Fruit fly (Drosophila melanogaster): ENCODE results near the gene CG14196.
A peak's percentile ranks its signal among the peaks of the same experiment; 100 is the strongest.

The CG14196 gene

DNA sequence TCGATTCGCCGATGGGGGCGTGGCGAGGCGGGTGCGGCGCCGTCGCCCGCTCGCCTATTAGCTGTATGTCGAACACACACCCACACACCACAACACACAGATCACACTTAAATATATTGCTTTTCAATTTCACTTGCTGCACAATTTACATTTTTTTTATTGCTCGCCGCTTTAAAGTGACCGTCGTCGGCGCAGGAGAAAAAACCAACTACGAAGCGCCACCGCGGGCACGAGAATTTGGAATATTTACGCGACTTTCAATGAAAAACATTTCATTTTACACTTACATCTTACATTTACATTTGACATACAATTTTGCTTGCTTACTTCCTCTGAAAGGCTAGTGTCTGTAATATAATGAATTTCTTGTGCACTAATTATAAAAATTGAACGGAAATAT, 19.4 kb upstream of the CG14196 start, which contains the start of gene rictor:
rictor (minus strand) TSS at position 170 of the 400 bp plus-strand sequence.
- TF ChIP-seq CG8478 (optimal IDR thresholded peaks at IDR 0.05) (no peak), CTCF (optimal IDR thresholded peaks at IDR 0.05) (peak; percentile 55 to 71)

DNA sequence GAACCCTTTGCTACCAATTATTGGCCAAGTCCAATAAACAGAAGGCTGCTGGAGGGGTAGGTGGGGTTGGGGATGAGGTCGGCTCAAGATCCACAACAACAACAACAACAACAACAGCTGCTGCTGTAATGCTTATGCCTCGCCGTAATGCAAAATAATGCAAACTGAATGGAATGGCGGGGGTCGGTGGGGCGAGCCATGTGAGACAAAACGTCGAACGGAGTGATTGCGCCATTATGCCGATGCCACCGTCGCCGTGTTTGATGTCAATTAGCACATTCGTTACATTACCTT, 19.0 kb upstream of the CG14196 start:
- TF ChIP-seq CTCF (optimal IDR thresholded peaks at IDR 0.05): no peak
- no peak for TF ChIP-seq CG8478 (optimal IDR thresholded peaks at IDR 0.05)

DNA sequence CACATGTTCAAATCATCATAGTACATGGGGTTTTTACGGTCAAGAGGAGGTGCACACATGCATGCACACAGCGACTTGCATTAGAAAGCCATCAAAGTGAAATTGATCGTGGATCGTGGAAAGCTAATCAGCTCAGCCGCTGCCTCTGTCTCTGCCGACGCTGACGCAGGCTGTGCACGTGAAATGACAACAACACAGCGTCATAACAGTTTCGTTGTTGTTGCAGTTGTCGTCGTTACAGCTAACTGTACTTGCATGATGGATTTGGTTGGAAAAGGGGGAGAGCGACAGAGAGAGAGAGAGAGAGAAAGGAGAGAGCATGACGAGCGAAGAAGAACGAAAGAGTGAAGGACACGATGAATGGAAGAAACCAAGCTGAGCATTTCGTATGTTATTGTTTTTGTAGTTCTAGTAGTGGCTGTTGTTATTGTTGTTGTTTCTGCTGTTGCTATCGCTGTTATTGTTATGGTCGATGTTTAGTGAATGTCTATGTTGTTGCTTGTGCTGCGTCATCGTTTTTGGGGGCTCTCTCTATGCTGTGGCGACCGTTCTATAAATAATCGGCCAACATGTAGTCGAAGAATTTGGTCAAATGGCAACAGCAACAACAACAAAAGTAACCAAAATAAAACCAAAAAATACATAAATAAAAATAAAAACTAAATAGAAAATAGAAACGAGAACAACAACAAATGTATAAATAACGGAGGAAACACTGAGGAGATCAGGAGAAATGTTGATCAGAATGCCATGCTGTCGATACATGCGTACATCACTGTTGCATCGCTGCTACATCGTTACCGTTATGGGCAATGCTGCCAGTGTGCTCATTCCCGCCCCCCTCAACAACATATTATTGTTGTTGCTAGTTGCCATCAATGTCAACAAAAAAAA, 18.4 kb upstream of the CG14196 start:
- TF ChIP-seq CG8478 (optimal IDR thresholded peaks at IDR 0.05) (no peak), CTCF (optimal IDR thresholded peaks at IDR 0.05) (no peak)

DNA sequence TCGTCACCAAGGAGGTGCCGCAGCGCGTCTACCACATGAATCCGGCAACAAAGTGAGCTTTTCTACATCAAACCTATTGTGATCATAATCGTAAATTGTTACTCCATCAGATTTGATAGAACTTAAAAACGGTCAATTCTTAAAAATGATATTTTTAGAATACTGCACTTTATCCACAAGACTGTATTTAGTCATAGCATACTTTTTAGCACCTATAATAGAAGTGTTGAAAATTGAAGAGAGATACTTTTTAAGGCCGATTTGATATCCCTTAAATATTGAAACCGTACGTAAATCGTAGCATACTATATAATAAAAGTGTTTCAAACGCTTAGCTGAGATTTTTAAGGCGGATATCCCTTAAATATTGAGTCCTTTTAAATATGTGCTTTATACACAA, 8.5 kb upstream of the CG14196 start:
- TF ChIP-seq CG8478 (optimal IDR thresholded peaks at IDR 0.05) (no peak), CTCF (optimal IDR thresholded peaks at IDR 0.05) (no peak)

DNA sequence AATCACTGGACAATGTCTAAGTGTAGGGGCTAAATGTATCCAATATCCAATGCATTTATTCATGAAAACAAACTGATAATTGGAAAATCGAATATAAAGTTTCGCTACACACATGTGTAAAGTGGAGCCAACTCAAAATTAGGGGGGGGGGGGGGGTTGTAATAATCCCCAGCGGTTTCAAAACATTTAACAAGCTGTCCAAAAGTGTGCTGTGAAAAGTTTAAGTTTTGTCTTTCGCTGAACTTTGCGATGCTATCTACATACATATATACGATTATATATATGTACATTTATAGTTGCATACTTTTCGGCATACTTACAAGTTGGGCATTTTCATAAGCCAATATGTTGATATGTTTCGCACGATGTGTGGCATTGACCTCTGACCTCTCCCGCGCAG, 7.7 kb upstream of the CG14196 start:
- TF ChIP-seq CTCF (optimal IDR thresholded peaks at IDR 0.05) (no peak), CG8478 (optimal IDR thresholded peaks at IDR 0.05) (no peak)

DNA sequence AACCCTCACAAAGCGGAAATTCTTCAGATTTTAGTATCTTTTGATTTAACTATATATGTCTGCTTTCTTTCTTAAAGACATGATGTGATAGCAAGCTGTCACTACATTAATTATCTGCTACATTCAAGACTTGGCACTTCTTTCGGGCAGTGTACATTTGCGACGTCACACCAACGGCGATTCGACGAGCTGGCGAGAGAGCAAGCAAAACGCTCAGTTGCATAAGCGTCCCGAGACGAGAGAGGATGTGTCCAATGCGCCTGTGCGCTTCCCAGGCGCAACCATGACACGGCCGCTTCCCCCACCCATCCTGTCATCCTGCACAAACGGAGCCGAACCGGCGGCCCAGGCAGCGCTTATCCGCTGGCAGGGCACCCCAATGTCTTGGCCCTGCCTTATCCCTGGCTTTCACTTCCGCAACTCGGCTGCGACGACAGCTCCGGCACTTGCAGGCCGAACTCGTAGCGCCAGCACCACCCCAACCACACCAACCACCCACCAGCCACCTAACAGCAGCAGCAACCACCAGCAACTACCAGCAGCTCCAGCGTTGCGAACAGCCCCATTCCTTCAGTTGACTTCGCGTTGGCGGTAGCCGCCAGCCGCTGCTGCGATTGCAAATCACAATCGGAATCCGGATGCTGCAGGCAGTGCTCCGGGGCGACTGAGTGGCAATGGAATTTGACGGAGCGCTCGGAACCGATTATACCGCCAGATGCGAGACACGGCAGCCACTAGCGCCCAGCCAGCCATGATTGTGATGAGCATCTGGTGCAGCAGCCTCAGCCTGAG, 7.0 kb upstream of the CG14196 start, which contains the start of gene Hs3st-B:
Hs3st-B (plus strand) TSS at position 214 of the 792 bp plus-strand sequence.
- TF ChIP-seq CG8478 (optimal IDR thresholded peaks at IDR 0.05) (no peak), CTCF (optimal IDR thresholded peaks at IDR 0.05) (no peak)

DNA sequence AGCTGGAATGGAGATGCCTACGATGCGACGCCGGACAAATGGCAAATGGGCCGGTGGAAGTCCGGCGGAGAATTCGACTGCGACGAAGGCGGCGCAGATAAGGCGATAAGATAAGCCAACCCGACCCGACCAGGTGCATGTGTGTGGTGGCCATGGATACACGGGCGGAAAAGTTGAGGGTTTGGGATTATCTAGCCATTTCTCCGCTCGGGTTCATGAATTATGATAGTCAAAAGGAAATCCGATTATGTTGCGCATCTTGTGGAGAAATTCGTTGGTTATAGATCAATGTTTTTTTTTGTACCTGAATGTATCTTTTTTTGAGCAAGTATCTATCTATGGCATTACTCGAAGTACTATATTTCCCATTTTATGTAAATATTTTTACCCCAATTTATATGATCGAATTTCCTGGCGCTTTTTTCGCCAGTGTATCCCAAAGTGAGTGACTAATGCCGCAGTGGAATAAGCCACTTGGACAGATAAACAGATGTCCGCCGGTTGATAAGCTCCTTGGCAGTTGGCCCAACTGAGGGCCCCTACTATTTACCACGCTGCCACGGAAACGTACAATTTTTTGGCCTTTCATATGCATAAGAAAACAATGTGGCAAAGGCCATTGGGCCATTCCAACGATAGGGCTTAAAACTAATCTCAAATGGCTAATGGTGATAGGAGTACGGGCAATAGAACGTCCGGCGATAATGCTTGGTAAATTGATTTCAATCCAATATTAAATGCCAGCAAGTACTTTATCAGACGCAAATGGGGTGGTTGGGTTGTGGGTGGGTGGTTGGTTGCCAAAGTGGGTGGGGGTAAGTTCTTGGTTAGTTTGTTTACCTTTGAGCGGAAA, 5.8 kb upstream of the CG14196 start, which contains the start of gene CG7992:
CG7992 (minus strand) TSS at position 51 of the 853 bp plus-strand sequence.
- TF ChIP-seq CTCF (optimal IDR thresholded peaks at IDR 0.05) (no peak), CG8478 (optimal IDR thresholded peaks at IDR 0.05) (no peak)

DNA sequence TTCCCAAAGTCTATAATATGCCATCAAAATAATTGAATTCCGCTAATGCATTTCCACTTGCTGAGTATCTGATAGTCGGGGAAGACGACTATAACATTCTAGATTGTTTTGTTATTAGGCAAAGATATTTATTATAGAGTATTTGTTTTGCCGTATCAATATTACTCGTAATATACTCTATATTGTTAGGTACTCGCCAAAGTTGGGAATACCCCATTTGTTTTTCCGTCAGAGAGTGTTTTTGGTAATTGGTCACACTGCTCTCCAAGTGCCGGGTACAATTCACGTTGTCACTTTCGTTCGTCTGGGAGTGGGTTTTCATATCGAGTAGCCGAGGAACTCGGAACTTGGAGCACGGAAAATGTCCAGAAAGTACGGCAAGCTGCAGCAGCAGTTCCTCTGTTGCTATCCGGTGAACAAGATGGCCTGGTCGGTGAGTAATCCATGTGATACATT, 1.8 kb upstream of the CG14196 start, which contains the start of gene CG7889:
CG7889 (plus strand) TSS at position 253 of the 456 bp plus-strand sequence.
- no peak for TF ChIP-seq CTCF (optimal IDR thresholded peaks at IDR 0.05)
- TF ChIP-seq CG8478 (optimal IDR thresholded peaks at IDR 0.05): no peak

DNA sequence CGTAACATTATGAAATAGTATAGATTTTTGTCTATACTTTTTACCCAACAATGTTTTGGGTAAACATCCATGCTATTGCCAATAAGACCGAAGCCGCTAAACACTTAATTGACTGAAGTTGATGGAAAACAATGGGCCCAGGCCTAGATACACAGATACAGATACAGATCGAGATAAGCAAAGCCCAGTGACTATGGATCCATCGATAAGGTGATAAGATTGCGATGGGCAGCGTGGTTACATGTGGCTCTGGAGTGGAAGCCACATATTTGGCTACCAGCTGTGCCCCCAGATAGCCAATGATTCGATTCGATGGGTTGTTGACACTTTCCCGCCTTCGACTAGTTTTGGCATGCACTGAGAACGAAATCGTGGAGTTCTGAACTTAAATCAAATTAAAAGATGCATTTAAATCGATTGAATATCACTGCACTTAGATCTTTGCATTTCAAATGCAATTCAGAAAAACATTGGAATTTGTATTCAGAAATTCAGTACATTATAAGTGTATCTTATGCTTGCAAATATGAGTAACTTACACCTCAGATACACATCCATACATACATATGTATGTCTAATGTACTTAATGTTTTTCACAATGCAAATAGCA, 1.3 kb downstream of the CG14196 start:
- no peak for TF ChIP-seq CTCF (optimal IDR thresholded peaks at IDR 0.05)
- no peak for TF ChIP-seq CG8478 (optimal IDR thresholded peaks at IDR 0.05)

DNA sequence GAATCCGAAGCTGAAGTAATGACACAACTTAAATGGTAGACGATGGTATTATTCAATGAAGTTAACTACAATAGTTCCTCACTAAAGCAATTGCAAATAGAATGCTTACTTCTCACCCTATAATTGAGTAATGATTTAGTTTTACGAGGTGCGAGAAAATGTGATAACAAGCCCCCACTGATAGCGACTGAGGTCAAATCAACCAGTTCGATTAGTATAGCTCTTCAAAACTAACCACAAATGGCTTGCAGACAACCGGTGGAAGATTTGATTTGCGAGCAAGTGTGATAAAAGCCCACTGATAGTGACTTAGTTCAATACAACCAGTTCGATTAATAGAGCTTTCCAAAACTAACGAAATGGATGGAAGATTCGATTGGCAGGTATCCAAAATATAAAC, 2.3 kb downstream of the CG14196 start:
- TF ChIP-seq CG8478 (optimal IDR thresholded peaks at IDR 0.05) (no peak), CTCF (optimal IDR thresholded peaks at IDR 0.05) (no peak)

DNA sequence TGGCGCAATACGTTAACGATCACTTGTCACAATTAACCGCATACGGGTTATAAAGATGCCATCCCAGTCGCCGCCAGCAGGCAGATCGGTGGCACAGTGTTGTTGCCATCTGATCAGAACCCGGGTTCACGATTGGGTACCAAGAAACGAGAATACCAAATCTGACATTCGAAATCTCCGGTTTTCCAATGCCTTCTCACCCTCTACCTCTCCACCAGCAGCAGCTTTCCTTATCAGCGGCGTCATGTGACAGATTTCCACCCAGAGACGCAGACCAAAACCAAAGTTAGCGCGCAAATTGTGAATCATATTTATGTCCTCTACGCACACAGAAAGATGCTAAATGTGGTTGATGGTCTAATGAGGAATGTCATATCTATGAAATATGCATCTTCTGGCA, 3.0 kb downstream of the CG14196 start:
- TF ChIP-seq CG8478 (optimal IDR thresholded peaks at IDR 0.05): no peak
- TF ChIP-seq CTCF (optimal IDR thresholded peaks at IDR 0.05): no peak

DNA sequence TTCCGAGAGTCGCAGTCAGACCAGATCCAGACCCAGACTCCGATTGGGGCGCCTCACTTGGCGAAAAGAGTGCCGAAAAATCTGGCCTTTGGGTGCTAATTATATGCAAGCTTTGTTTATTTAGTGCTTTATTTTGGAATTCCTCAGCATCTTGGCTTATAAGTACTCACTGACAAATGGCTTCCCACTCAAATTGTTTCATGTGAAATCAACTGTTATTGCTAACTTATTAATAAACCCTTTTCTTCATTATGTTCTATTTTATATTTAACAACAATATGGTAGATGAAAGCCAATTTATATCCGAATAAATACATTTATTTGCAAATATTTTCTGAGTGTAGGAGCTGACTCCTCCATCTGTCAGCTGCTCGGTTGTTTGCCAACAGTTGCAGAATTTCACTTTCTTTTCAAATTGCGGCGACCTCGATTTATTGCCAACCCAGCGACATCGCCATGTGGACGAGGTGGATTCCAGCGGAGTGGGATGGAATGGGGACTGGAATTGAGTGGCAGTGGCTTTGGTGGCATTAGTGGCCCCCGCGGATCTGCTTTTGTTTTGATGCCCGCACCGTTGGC, 11.7 kb downstream of the CG14196 start:
- TF ChIP-seq CTCF (optimal IDR thresholded peaks at IDR 0.05): no peak
- TF ChIP-seq CG8478 (optimal IDR thresholded peaks at IDR 0.05): no peak

DNA sequence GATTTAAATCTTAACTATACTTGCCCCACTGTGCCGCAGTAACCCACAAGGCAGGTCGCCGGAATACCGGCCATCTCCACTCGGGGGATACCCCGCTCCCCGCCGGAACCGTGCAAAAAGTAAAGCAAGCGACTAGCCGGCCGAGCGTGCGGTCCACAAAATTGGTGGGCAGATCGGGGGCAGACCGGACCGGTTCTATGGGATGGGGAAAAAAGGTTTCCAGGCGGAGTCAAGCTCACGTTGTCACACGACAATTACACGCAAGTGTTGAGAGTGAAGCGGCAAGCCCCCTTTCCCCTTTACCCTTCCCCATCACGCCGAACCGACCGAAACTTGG, 16.4 kb downstream of the CG14196 start:
- no peak for TF ChIP-seq CTCF (optimal IDR thresholded peaks at IDR 0.05)

Data from S2 (cell line).